Worm (Caenorhabditis elegans): ENCODE measurements around the gene srsx-34.

- no peak for TF ChIP-seq unc-86 (tag; optimal IDR thresholded peaks at IDR 0.05)
- no peak for TF ChIP-seq ceh-31 (tag; optimal IDR thresholded peaks at IDR 0.05)
These were observed 43.2 kb downstream of the srsx-34 start for ce11 chrV:9078815-9079525.

Data from whole organism, late embryonic.